Worm (Caenorhabditis elegans) whole organism, L4 larva: ENCODE results near the gene T26H5.4.

Source experiments
- D1046.2 ChIP-seq: fragments of 200-800 bp; sonication (Bioruptor generic); IDR thresholded peaks from 2 replicates; pipeline ENCODE4 v1.3.6; 2022; ENCODE audit warnings: missing genetic modification characterization, missing compliant biosample characterization
- F10B5.3 ChIP-seq: sonication (generic microtip); optimal IDR thresholded peaks from 2 replicates; lab custom pipeline; 2016; ENCODE audit warnings: mild to moderate bottlenecking, missing genetic modification characterization, missing compliant biosample characterization
- F26F4.8 ChIP-seq: fragments of 200-800 bp; sonication (Bioruptor generic); conservative IDR thresholded peaks from 2 replicates; pipeline ENCODE4 v1.3.6; 2022; ENCODE audit warnings: missing genetic modification characterization, missing compliant biosample characterization
- R02D3.7 ChIP-seq: fragments of 150-350 bp; sonication (generic microtip); optimal IDR thresholded peaks from 3 replicates; lab custom pipeline; 2014; ENCODE audit warnings: missing biosample characterization, missing genetic modification characterization
- Y48G9A.11 ChIP-seq: fragments of 200-800 bp; sonication (Bioruptor generic); IDR thresholded peaks from 2 replicates; pipeline ENCODE4 v1.3.6; 2022; ENCODE audit warnings: missing genetic modification reagents, missing genetic modification characterization, missing compliant biosample characterization
- Y75B8A.6 ChIP-seq: fragments of 200-800 bp; sonication (Bioruptor generic); IDR thresholded peaks from 2 replicates; pipeline ENCODE4 v1.3.6; 2022; ENCODE audit warnings: missing genetic modification reagents, missing genetic modification characterization, missing compliant biosample characterization
- aha-1 ChIP-seq: fragments of 150-350 bp; peaks from one replicate; lab custom pipeline; 2014; ENCODE audit warnings: missing biosample characterization, missing genetic modification characterization
- ama-1 ChIP-seq: fragments of 150-350 bp; optimal IDR thresholded peaks from 2 replicates; lab custom pipeline; 2014; ENCODE audit warnings: inconsistent platforms, mixed read lengths
- arid-1 ChIP-seq: fragments of 200-800 bp; sonication (Bioruptor generic); conservative IDR thresholded peaks from 2 replicates; pipeline ENCODE4 v1.3.6; 2022; ENCODE audit warnings: missing genetic modification reagents, missing genetic modification characterization, missing compliant biosample characterization
- ceh-20 ChIP-seq: fragments of 200-800 bp; sonication (Bioruptor generic); IDR thresholded peaks from 2 replicates; pipeline ENCODE4 v1.3.6; 2022; ENCODE audit warnings: missing genetic modification reagents, missing genetic modification characterization, missing compliant biosample characterization
- ceh-32 ChIP-seq: sonication (generic microtip); optimal IDR thresholded peaks from 2 replicates; lab custom pipeline; 2016; ENCODE audit warnings: mild to moderate bottlenecking, missing genetic modification characterization, missing compliant biosample characterization; ENCODE audit not compliant: poor library complexity
- ceh-44 ChIP-seq: fragments of 200-800 bp; sonication (Bioruptor generic); IDR thresholded peaks from 2 replicates; pipeline ENCODE4 v1.3.6; 2022; ENCODE audit warnings: missing genetic modification reagents, missing genetic modification characterization, missing compliant biosample characterization
- ceh-62 ChIP-seq: sonication (generic microtip); optimal IDR thresholded peaks from 2 replicates; lab custom pipeline; 2017; ENCODE audit warnings: missing biosample characterization, missing genetic modification characterization
- ceh-82 ChIP-seq: sonication (generic microtip); optimal IDR thresholded peaks from 2 replicates; lab custom pipeline; 2017; ENCODE audit warnings: missing biosample characterization, missing genetic modification characterization
- ces-1 ChIP-seq: fragments of 150-350 bp; sonication (generic microtip); optimal IDR thresholded peaks from 4 replicates; lab custom pipeline; 2014; ENCODE audit warnings: missing biosample characterization, missing genetic modification reagents, missing genetic modification characterization
- cey-2 ChIP-seq: sonication (generic microtip); optimal IDR thresholded peaks from 3 replicates; lab custom pipeline; 2017; ENCODE audit warnings: missing genetic modification characterization, mild to moderate bottlenecking, missing compliant biosample characterization, antibody characterized with exemption, borderline replicate concordance; ENCODE audit not compliant: insufficient read depth
- daf-19 ChIP-seq: fragments of 200-800 bp; sonication (Bioruptor generic); conservative IDR thresholded peaks from 2 replicates; pipeline ENCODE4 v1.3.6; 2022; ENCODE audit warnings: missing genetic modification characterization, missing compliant biosample characterization
- daf-8 ChIP-seq: fragments of 200-800 bp; sonication (Bioruptor generic); IDR thresholded peaks from 2 replicates; pipeline ENCODE4 v1.3.6; 2022; ENCODE audit warnings: missing genetic modification characterization, missing compliant biosample characterization
- dmd-6 ChIP-seq: fragments of 200-800 bp; sonication (Bioruptor generic); IDR thresholded peaks from 2 replicates; pipeline ENCODE4 v1.3.6; 2022; ENCODE audit warnings: missing genetic modification reagents, missing genetic modification characterization, missing compliant biosample characterization
- duxl-1 ChIP-seq: sonication (generic microtip); optimal IDR thresholded peaks from 2 replicates; lab custom pipeline; 2016; ENCODE audit warnings: mild to moderate bottlenecking, missing genetic modification characterization, moderate library complexity, missing compliant biosample characterization; ENCODE audit not compliant: poor library complexity
- dve-1 ChIP-seq: sonication (generic microtip); optimal IDR thresholded peaks from 2 replicates; lab custom pipeline; 2017; ENCODE audit warnings: antibody characterized with exemption, mild to moderate bottlenecking, missing genetic modification characterization, missing compliant biosample characterization; ENCODE audit not compliant: insufficient read depth
- egl-43 ChIP-seq: fragments of 200-800 bp; sonication (Bioruptor generic); IDR thresholded peaks from 2 replicates; pipeline ENCODE4 v1.3.6; 2022; ENCODE audit warnings: missing genetic modification reagents, missing genetic modification characterization, missing compliant biosample characterization
- fos-1 ChIP-seq: fragments of 150-350 bp; optimal IDR thresholded peaks from 2 replicates; lab custom pipeline; 2014; ENCODE audit warnings: missing biosample characterization, missing genetic modification characterization
- gei-8 ChIP-seq: fragments of 200-800 bp; sonication (Bioruptor generic); optimal IDR thresholded peaks from 2 replicates; lab custom pipeline; 2018; ENCODE audit warnings: mild to moderate bottlenecking, missing genetic modification characterization, missing compliant biosample characterization
- hmg-1.1 ChIP-seq: fragments of 200-800 bp; sonication (Bioruptor generic); IDR thresholded peaks from 2 replicates; pipeline ENCODE4 v1.3.6; 2022; ENCODE audit warnings: missing genetic modification reagents, missing genetic modification characterization, missing compliant biosample characterization
- jun-1 ChIP-seq: fragments of 150-350 bp; optimal IDR thresholded peaks from 2 replicates; lab custom pipeline; 2014; ENCODE audit warnings: missing biosample characterization, missing genetic modification reagents, missing genetic modification characterization
- lim-7 ChIP-seq: fragments of 200-800 bp; sonication (Bioruptor generic); IDR thresholded peaks from 2 replicates; pipeline ENCODE4 v1.3.6; 2022; ENCODE audit warnings: missing genetic modification characterization, missing compliant biosample characterization
- lin-1 ChIP-seq: fragments of 200-800 bp; sonication (Bioruptor generic); IDR thresholded peaks from 2 replicates; pipeline ENCODE4 v1.3.6; 2022; ENCODE audit warnings: missing genetic modification reagents, missing genetic modification characterization, missing compliant biosample characterization
- lin-13 ChIP-seq: fragments of 150-350 bp; optimal IDR thresholded peaks from 2 replicates; lab custom pipeline; 2014; ENCODE audit warnings: missing biosample characterization, missing genetic modification reagents, missing genetic modification characterization
- lin-38 ChIP-seq: fragments of 200-800 bp; sonication (Bioruptor generic); IDR thresholded peaks from 2 replicates; pipeline ENCODE4 v1.3.6; 2022; ENCODE audit warnings: missing genetic modification reagents, missing genetic modification characterization, missing compliant biosample characterization
- lin-39 ChIP-seq: fragments of 150-350 bp; optimal IDR thresholded peaks from 2 replicates; lab custom pipeline; 2014; ENCODE audit warnings: missing biosample characterization, missing genetic modification reagents, missing genetic modification characterization
- lir-3 ChIP-seq: sonication (generic microtip); optimal IDR thresholded peaks from 2 replicates; lab custom pipeline; 2016; ENCODE audit warnings: mild to moderate bottlenecking, missing genetic modification characterization, missing compliant biosample characterization
- lsy-2 ChIP-seq, 2 experiments: fragments of 150-350 bp in 1 of 2; sonication (generic microtip) in 1 of 2; optimal IDR thresholded peaks; 2 replicates each; lab custom pipeline; 2014 to 2017; ENCODE audit warnings: missing biosample characterization in 2 of 2, missing genetic modification characterization in 2 of 2
- madf-9 ChIP-seq: fragments of 200-800 bp; sonication (Bioruptor generic); conservative IDR thresholded peaks from 2 replicates; pipeline ENCODE4 v1.3.6; 2022; ENCODE audit warnings: missing genetic modification reagents, missing genetic modification characterization, missing compliant biosample characterization
- mdl-1 ChIP-seq, 2 experiments: fragments of 150-350 bp in 1 of 2; sonication (generic microtip) in 1 of 2; optimal IDR thresholded peaks; 2 replicates each; lab custom pipeline; 2014 to 2017; ENCODE audit warnings: missing biosample characterization in 2 of 2, missing genetic modification characterization in 2 of 2
- mxl-3 ChIP-seq: fragments of 200-800 bp; sonication (Bioruptor generic); optimal IDR thresholded peaks from 2 replicates; lab custom pipeline; 2018; ENCODE audit warnings: mild to moderate bottlenecking, missing genetic modification characterization, missing compliant biosample characterization
- nhr-237 ChIP-seq: sonication (generic microtip); optimal IDR thresholded peaks from 2 replicates; lab custom pipeline; 2017; ENCODE audit warnings: missing biosample characterization, missing genetic modification characterization
- nhr-41 ChIP-seq: fragments of 200-800 bp; sonication (Bioruptor generic); IDR thresholded peaks from 2 replicates; pipeline ENCODE4 v1.3.6; 2022; ENCODE audit warnings: missing genetic modification reagents, missing genetic modification characterization, missing compliant biosample characterization
- nhr-48 ChIP-seq: sonication (generic microtip); optimal IDR thresholded peaks from 2 replicates; lab custom pipeline; 2016; ENCODE audit warnings: mild to moderate bottlenecking, missing genetic modification characterization, missing compliant biosample characterization
- nhr-76 ChIP-seq: fragments of 150-350 bp; optimal IDR thresholded peaks from 2 replicates; lab custom pipeline; 2014; ENCODE audit warnings: missing biosample characterization, missing genetic modification characterization
- php-3 ChIP-seq: fragments of 200-800 bp; sonication (Bioruptor generic); IDR thresholded peaks from 2 replicates; pipeline ENCODE4 v1.3.6; 2022; ENCODE audit warnings: missing genetic modification reagents, missing genetic modification characterization, missing compliant biosample characterization
- rbr-2 ChIP-seq: sonication (generic microtip); optimal IDR thresholded peaks from 2 replicates; lab custom pipeline; 2016; ENCODE audit warnings: missing genotype, missing genetic modification characterization, missing compliant biosample characterization
- saeg-2 ChIP-seq: fragments of 200-800 bp; sonication (Bioruptor generic); IDR thresholded peaks from 2 replicates; pipeline ENCODE4 v1.3.6; 2022; ENCODE audit warnings: missing genetic modification reagents, missing genetic modification characterization, missing compliant biosample characterization
- sdz-12 ChIP-seq: fragments of 200-800 bp; sonication (Bioruptor generic); optimal IDR thresholded peaks from 2 replicates; lab custom pipeline; 2018; ENCODE audit warnings: mild to moderate bottlenecking, missing genetic modification characterization, missing compliant biosample characterization
- snpc-4 ChIP-seq: fragments of 150-350 bp; optimal IDR thresholded peaks from 2 replicates; lab custom pipeline; 2014; ENCODE audit warnings: missing biosample characterization, missing genetic modification characterization
- tra-1 ChIP-seq: fragments of 200-800 bp; sonication (Bioruptor generic); IDR thresholded peaks from 2 replicates; pipeline ENCODE4 v1.3.6; 2022; ENCODE audit warnings: missing genetic modification reagents, missing genetic modification characterization, missing compliant biosample characterization
- unc-130 ChIP-seq: sonication (generic microtip); optimal IDR thresholded peaks from 2 replicates; lab custom pipeline; 2016; ENCODE audit warnings: missing genetic modification reagents, missing genetic modification characterization, missing compliant biosample characterization
- unc-62 ChIP-seq, 3 experiments: fragments of 150-350 bp in 1 of 3; sonication (generic microtip); optimal IDR thresholded peaks in 2 of 3; peaks in 1 of 3; 1 replicate in 1 of 3; 2 replicates in 2 of 3; lab custom pipeline; 2014 to 2017; ENCODE audit warnings: missing biosample characterization in 3 of 3, missing genetic modification characterization in 3 of 3, missing genetic modification reagents in 3 of 3, missing genotype in 1 of 3
- vab-7 ChIP-seq: fragments of 200-800 bp; sonication (Bioruptor generic); IDR thresholded peaks from 2 replicates; pipeline ENCODE4 v1.3.6; 2022; ENCODE audit warnings: missing genetic modification reagents, missing genetic modification characterization, missing compliant biosample characterization
- zfp-3 ChIP-seq: fragments of 200-800 bp; sonication (Bioruptor generic); conservative IDR thresholded peaks from 2 replicates; pipeline ENCODE4 v1.3.6; 2022; ENCODE audit warnings: missing genetic modification reagents, missing genetic modification characterization, missing compliant biosample characterization

Gene T26H5.4

DNA sequence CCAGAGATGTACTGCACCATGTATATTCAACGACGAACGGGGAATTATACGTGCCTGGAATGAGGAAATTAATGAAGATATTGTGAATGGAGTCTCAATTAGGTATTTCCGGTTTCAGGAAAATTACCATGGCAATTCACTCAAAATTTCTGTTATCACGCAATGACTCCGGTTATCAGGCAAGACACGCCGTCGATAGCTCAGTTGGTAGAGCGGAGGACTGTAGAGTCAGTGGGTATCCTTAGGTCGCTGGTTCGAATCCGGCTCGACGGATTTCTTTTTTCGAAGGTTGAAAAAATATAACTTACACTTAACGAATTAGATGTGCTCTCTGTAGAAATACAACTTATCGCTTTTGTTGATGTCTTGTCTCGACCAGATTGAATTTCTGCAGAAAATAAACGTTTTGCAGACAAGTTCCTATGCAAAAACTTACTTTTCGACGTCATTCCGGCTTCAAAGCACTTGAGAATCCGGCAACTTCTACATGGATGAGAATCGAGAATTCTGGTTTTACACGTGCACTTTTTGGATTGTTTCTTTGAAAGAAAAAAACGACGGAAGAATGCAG is 32.1 kb upstream of the T26H5.4 start:
- TF ChIP-seq ama-1 (lab: Kevin White, UChicago), result no peak
- no peak for TF ChIP-seq lin-13 (GFP tag; lab: Kevin White, UChicago)
- no peak for TF ChIP-seq lsy-2 (tag; optimal IDR thresholded peaks at IDR 0.05; lab: Kevin White, UChicago)
- TF ChIP-seq aha-1 (tag; lab: Kevin White, UChicago), result peak; percentile 91
- TF ChIP-seq mxl-3 (GFP tag; lab: Kevin White, UChicago), result no peak
- no peak for TF ChIP-seq sdz-12 (GFP tag; lab: Kevin White, UChicago)
- TF ChIP-seq cey-2, result no peak
- no peak for TF ChIP-seq ceh-62 (tag; lab: Kevin White, UChicago)
- TF ChIP-seq ces-1 (GFP tag; lab: Kevin White, UChicago), result no peak
- TF ChIP-seq D1046.2, result no peak
- no peak for TF ChIP-seq nhr-76 (tag; lab: Kevin White, UChicago)
- no peak for TF ChIP-seq R02D3.7
- TF ChIP-seq egl-43 (GFP tag; lab: Robert Waterston, UW), result peak; percentile 62; the same call in 1 of the 2 replicates
- TF ChIP-seq nhr-237 (tag; lab: Kevin White, UChicago), result no peak
- no peak for TF ChIP-seq unc-130 (GFP tag; lab: Kevin White, UChicago)
- no peak for TF ChIP-seq F26F4.8 (GFP tag; lab: Robert Waterston, UW)
- no peak for TF ChIP-seq Y75B8A.6 (GFP tag; lab: Robert Waterston, UW)
- no peak for TF ChIP-seq gei-8
- peak; percentile 64; the same call in 1 of the 2 replicates for TF ChIP-seq lim-7 (GFP tag; lab: Robert Waterston, UW)
- peak; percentile 7 for TF ChIP-seq dve-1
- TF ChIP-seq hmg-1.1 (GFP tag; lab: Robert Waterston, UW), result no peak
- no peak for TF ChIP-seq duxl-1
- TF ChIP-seq F10B5.3 (tag; lab: Kevin White, UChicago), result no peak
- TF ChIP-seq lir-3 (tag; lab: Kevin White, UChicago), result no peak
- no peak for TF ChIP-seq snpc-4
- TF ChIP-seq nhr-48 (tag; lab: Kevin White, UChicago), result no peak
- TF ChIP-seq unc-62 (GFP tag; optimal IDR thresholded peaks at IDR 0.05 in 1 of 2; lab: Kevin White, UChicago), result peak in 1 of 2 experiments; percentile 64
- no peak for TF ChIP-seq unc-62 (tag; optimal IDR thresholded peaks at IDR 0.05; lab: Kevin White, UChicago)
- TF ChIP-seq nhr-41 (GFP tag; lab: Robert Waterston, UW), result no peak
- 0 out of 2 replicates have a peak, but pooled peaks have one; percentile 30 for TF ChIP-seq arid-1 (GFP tag; lab: Robert Waterston, UW)
- no peak for TF ChIP-seq fos-1 (tag; lab: Kevin White, UChicago)
- TF ChIP-seq saeg-2 (GFP tag; lab: Robert Waterston, UW), result no peak
- TF ChIP-seq rbr-2 (tag; lab: Kevin White, UChicago), result no peak
- 0 out of 2 replicates have a peak, but pooled peaks have one; percentile 27 for TF ChIP-seq tra-1 (GFP tag; lab: Robert Waterston, UW)
- 0 out of 2 replicates have a peak, but pooled peaks have one; percentile 43 for TF ChIP-seq lin-1 (GFP tag; lab: Robert Waterston, UW)
- no peak for TF ChIP-seq daf-8 (GFP tag; lab: Robert Waterston, UW)
- TF ChIP-seq lin-38 (GFP tag; lab: Robert Waterston, UW), result no peak
- no peak for TF ChIP-seq ceh-44
- no peak for TF ChIP-seq zfp-3 (GFP tag; lab: Robert Waterston, UW)
- no peak for TF ChIP-seq dmd-6 (GFP tag; lab: Robert Waterston, UW)
- no peak for TF ChIP-seq ceh-82 (tag; lab: Kevin White, UChicago)
- TF ChIP-seq php-3, result no peak
- no peak for TF ChIP-seq jun-1 (tag; lab: Kevin White, UChicago)
- no peak for TF ChIP-seq ceh-20
- TF ChIP-seq lin-39 (tag; lab: Kevin White, UChicago), result no peak
- no peak for TF ChIP-seq daf-19 (GFP tag; lab: Robert Waterston, UW)
- 0 out of 2 replicates have a peak, but pooled peaks have one; percentile 16 for TF ChIP-seq madf-9 (GFP tag; lab: Robert Waterston, UW)
- 0 out of 2 replicates have a peak, but pooled peaks have one; percentile 34 for TF ChIP-seq vab-7 (GFP tag; lab: Robert Waterston, UW)
- TF ChIP-seq Y48G9A.11 (GFP tag; lab: Robert Waterston, UW), result no peak
- no peak for TF ChIP-seq mdl-1 (tag; optimal IDR thresholded peaks at IDR 0.05; lab: Kevin White, UChicago)
- no peak for TF ChIP-seq ceh-32
